Worm (Caenorhabditis elegans) whole organism, late embryonic: ENCODE measurements around the gene ins-14.
A peak's percentile ranks its signal among the peaks of the same experiment; 100 is the strongest.

Experiments used
- C08G9.2 ChIP-seq: sonication (generic microtip); optimal IDR thresholded peaks from 2 replicates; lab custom pipeline; 2016; ENCODE audit warnings: mild to moderate bottlenecking, missing genetic modification characterization, moderate library complexity, missing compliant biosample characterization
- C38D4.7 ChIP-seq: fragments of 200-800 bp; sonication (Bioruptor generic); optimal IDR thresholded peaks from 2 replicates; lab custom pipeline; 2018; ENCODE audit warnings: mild to moderate bottlenecking, missing genetic modification characterization, moderate library complexity, missing compliant biosample characterization
- F13H6.1 ChIP-seq: sonication (generic microtip); optimal IDR thresholded peaks from 2 replicates; lab custom pipeline; 2016; ENCODE audit warnings: missing genetic modification characterization, missing compliant biosample characterization
- K02D7.2 ChIP-seq: sonication (generic microtip); optimal IDR thresholded peaks from 2 replicates; lab custom pipeline; 2017; ENCODE audit warnings: mild to moderate bottlenecking, missing genetic modification characterization, missing compliant biosample characterization
- ahr-1 ChIP-seq: sonication (generic microtip); optimal IDR thresholded peaks from 2 replicates; lab custom pipeline; 2016; ENCODE audit warnings: missing genetic modification characterization, missing compliant biosample characterization
- ama-1 ChIP-seq: fragments of 150-350 bp; optimal IDR thresholded peaks from 2 replicates; lab custom pipeline; 2014
- ceh-14 ChIP-seq: sonication (generic microtip); optimal IDR thresholded peaks from 2 replicates; lab custom pipeline; 2016; ENCODE audit warnings: missing genotype, missing genetic modification characterization, missing compliant biosample characterization
- ceh-2 ChIP-seq: sonication (generic microtip); optimal IDR thresholded peaks from 2 replicates; lab custom pipeline; 2016; ENCODE audit warnings: missing genotype, missing genetic modification characterization, missing compliant biosample characterization
- ceh-30 ChIP-seq: fragments of 150-350 bp; optimal IDR thresholded peaks from 2 replicates; lab custom pipeline; 2014; ENCODE audit warnings: missing biosample characterization, missing genetic modification characterization
- ceh-31 ChIP-seq: sonication (generic microtip); optimal IDR thresholded peaks from 2 replicates; lab custom pipeline; 2016; ENCODE audit warnings: missing genetic modification characterization, missing compliant biosample characterization
- ceh-34 ChIP-seq: sonication (generic microtip); optimal IDR thresholded peaks from 2 replicates; lab custom pipeline; 2016; ENCODE audit warnings: mild to moderate bottlenecking, missing genetic modification characterization, missing compliant biosample characterization
- ceh-45 ChIP-seq: fragments of 200-800 bp; sonication (Bioruptor generic); IDR thresholded peaks from 2 replicates; pipeline ENCODE4 v1.3.6; 2022; ENCODE audit warnings: missing genetic modification reagents, missing genetic modification characterization, missing compliant biosample characterization
- ceh-9 ChIP-seq: sonication (generic microtip); optimal IDR thresholded peaks from 2 replicates; lab custom pipeline; 2016; ENCODE audit warnings: mild to moderate bottlenecking, missing genetic modification characterization, inconsistent platforms, missing compliant biosample characterization
- che-1 ChIP-seq: sonication (generic microtip); optimal IDR thresholded peaks from 2 replicates; lab custom pipeline; 2016; ENCODE audit warnings: mild to moderate bottlenecking, missing genetic modification characterization, missing compliant biosample characterization
- dmd-4 ChIP-seq: sonication (generic microtip); optimal IDR thresholded peaks from 2 replicates; lab custom pipeline; 2016; ENCODE audit warnings: borderline replicate concordance, missing genetic modification characterization, missing compliant biosample characterization
- elt-2 ChIP-seq: sonication (generic microtip); optimal IDR thresholded peaks from 2 replicates; lab custom pipeline; 2016; ENCODE audit warnings: missing genetic modification reagents, missing genetic modification characterization, missing compliant biosample characterization
- elt-4 ChIP-seq: sonication (generic microtip); optimal IDR thresholded peaks from 2 replicates; lab custom pipeline; 2016; ENCODE audit warnings: missing genetic modification characterization, missing compliant biosample characterization
- ets-4 ChIP-seq: sonication (generic microtip); optimal IDR thresholded peaks from 2 replicates; lab custom pipeline; 2016; ENCODE audit warnings: missing genetic modification characterization, missing compliant biosample characterization
- eyg-1 ChIP-seq: sonication (generic microtip); optimal IDR thresholded peaks from 2 replicates; lab custom pipeline; 2016; ENCODE audit warnings: missing genotype, missing genetic modification characterization, missing compliant biosample characterization
- fax-1 ChIP-seq: sonication (generic microtip); optimal IDR thresholded peaks from 2 replicates; lab custom pipeline; 2016; ENCODE audit warnings: missing genotype, missing genetic modification characterization, missing compliant biosample characterization
- fkh-10 ChIP-seq: fragments of 150-350 bp; optimal IDR thresholded peaks from 2 replicates; lab custom pipeline; 2014; ENCODE audit warnings: missing biosample characterization, missing genetic modification reagents, missing genetic modification characterization
- hlh-13 ChIP-seq: fragments of 200-800 bp; sonication (Bioruptor generic); optimal IDR thresholded peaks from 2 replicates; lab custom pipeline; 2018; ENCODE audit warnings: mild to moderate bottlenecking, missing genetic modification characterization, missing compliant biosample characterization
- hlh-30 ChIP-seq: sonication (generic microtip); optimal IDR thresholded peaks from 2 replicates; lab custom pipeline; 2017; ENCODE audit warnings: antibody characterized with exemption, missing genetic modification characterization, missing compliant biosample characterization; ENCODE audit not compliant: insufficient read depth
- hlh-6 ChIP-seq: sonication (generic microtip); optimal IDR thresholded peaks from 2 replicates; lab custom pipeline; 2016; ENCODE audit warnings: missing genotype, missing genetic modification characterization, missing compliant biosample characterization
- hlh-8 ChIP-seq: sonication (generic microtip); optimal IDR thresholded peaks from 2 replicates; lab custom pipeline; 2016; ENCODE audit warnings: missing genotype, missing genetic modification characterization, missing compliant biosample characterization
- lim-6 ChIP-seq: sonication (generic microtip); optimal IDR thresholded peaks from 2 replicates; lab custom pipeline; 2016; ENCODE audit warnings: missing genetic modification characterization, missing compliant biosample characterization
- mec-3 ChIP-seq: sonication (generic microtip); optimal IDR thresholded peaks from 2 replicates; lab custom pipeline; 2016; ENCODE audit warnings: borderline replicate concordance, missing genetic modification characterization, missing compliant biosample characterization
- nfya-1 ChIP-seq: sonication (generic microtip); optimal IDR thresholded peaks from 2 replicates; lab custom pipeline; 2017; ENCODE audit warnings: missing genetic modification characterization, mild to moderate bottlenecking, missing compliant biosample characterization, antibody characterized with exemption, moderate library complexity
- nhr-11 ChIP-seq: fragments of 150-350 bp; optimal IDR thresholded peaks from 2 replicates; lab custom pipeline; 2014; ENCODE audit warnings: missing biosample characterization, missing genetic modification characterization
- odd-2 ChIP-seq: sonication (generic microtip); optimal IDR thresholded peaks from 2 replicates; lab custom pipeline; 2017; ENCODE audit warnings: antibody characterized with exemption, mild to moderate bottlenecking, missing genetic modification characterization, missing compliant biosample characterization
- pag-3 ChIP-seq: sonication (generic microtip); optimal IDR thresholded peaks from 2 replicates; lab custom pipeline; 2016; ENCODE audit warnings: missing compliant biosample characterization, missing genetic modification characterization, borderline replicate concordance
- pax-1 ChIP-seq: fragments of 150-350 bp; optimal IDR thresholded peaks from 2 replicates; lab custom pipeline; 2014; ENCODE audit warnings: missing biosample characterization, missing genetic modification characterization
- pha-2 ChIP-seq: sonication (generic microtip); optimal IDR thresholded peaks from 2 replicates; lab custom pipeline; 2017; ENCODE audit warnings: mild to moderate bottlenecking, missing genetic modification characterization, missing compliant biosample characterization
- pha-4 ChIP-seq: fragments of 150-350 bp; optimal IDR thresholded peaks from 2 replicates; lab custom pipeline; 2018; ENCODE audit warnings: missing biosample characterization, missing genetic modification reagents, missing genetic modification characterization
- pqm-1 ChIP-seq: sonication (generic microtip); optimal IDR thresholded peaks from 2 replicates; lab custom pipeline; 2016; ENCODE audit warnings: missing genetic modification characterization, missing compliant biosample characterization
- ref-2 ChIP-seq: sonication (generic microtip); optimal IDR thresholded peaks from 2 replicates; lab custom pipeline; 2016; ENCODE audit warnings: missing genetic modification characterization, missing compliant biosample characterization
- rnt-1 ChIP-seq: sonication (generic microtip); optimal IDR thresholded peaks from 2 replicates; lab custom pipeline; 2016; ENCODE audit warnings: missing genetic modification characterization, missing compliant biosample characterization
- sdc-2 ChIP-seq: sonication (generic microtip); optimal IDR thresholded peaks from 2 replicates; lab custom pipeline; 2016; ENCODE audit warnings: missing genotype, missing genetic modification characterization, missing compliant biosample characterization
- sox-2 ChIP-seq: fragments of 200-800 bp; sonication (Bioruptor generic); IDR thresholded peaks from 2 replicates; pipeline ENCODE4 v1.3.6; 2022; ENCODE audit warnings: missing genetic modification reagents, missing genetic modification characterization, missing compliant biosample characterization
- tbx-2 ChIP-seq: sonication (generic microtip); optimal IDR thresholded peaks from 2 replicates; lab custom pipeline; 2016; ENCODE audit warnings: missing genetic modification characterization, missing compliant biosample characterization
- tbx-7 ChIP-seq: sonication (generic microtip); optimal IDR thresholded peaks from 2 replicates; lab custom pipeline; 2016; ENCODE audit warnings: missing genotype, missing genetic modification characterization, missing compliant biosample characterization
- unc-42 ChIP-seq: sonication (generic microtip); optimal IDR thresholded peaks from 2 replicates; lab custom pipeline; 2016; ENCODE audit warnings: missing genotype, missing genetic modification characterization, missing compliant biosample characterization
- unc-55 ChIP-seq: sonication (generic microtip); optimal IDR thresholded peaks from 2 replicates; lab custom pipeline; 2017; ENCODE audit warnings: missing biosample characterization, missing genetic modification reagents, missing genetic modification characterization
- zip-5 ChIP-seq: sonication (generic microtip); optimal IDR thresholded peaks from 2 replicates; lab custom pipeline; 2016; ENCODE audit warnings: missing genetic modification characterization, missing compliant biosample characterization
- ztf-16 ChIP-seq: sonication (generic microtip); optimal IDR thresholded peaks from 2 replicates; lab custom pipeline; 2017; ENCODE audit warnings: missing genetic modification characterization, missing compliant biosample characterization

ins-14 gene

ce11 chrII:6781983-6782382 lies 36.4 kb upstream of the ins-14 start:
- TF ChIP-seq rnt-1 (no peak), ceh-31 (tag; lab: Kevin White, UChicago) (no peak), nhr-11 (no peak), pag-3 (tag; lab: Kevin White, UChicago) (no peak), ahr-1 (no peak), dmd-4 (tag; lab: Kevin White, UChicago) (no peak), K02D7.2 (tag; lab: Kevin White, UChicago) (no peak), hlh-6 (tag; lab: Kevin White, UChicago) (no peak), ama-1 (lab: Kevin White, UChicago) (no peak), unc-55 (GFP tag; lab: Kevin White, UChicago) (no peak), elt-4 (no peak), pax-1 (tag; lab: Kevin White, UChicago) (no peak), ceh-9 (tag; lab: Kevin White, UChicago) (no peak), mec-3 (tag; lab: Kevin White, UChicago) (no peak), sox-2 (no peak), C38D4.7 (GFP tag; lab: Kevin White, UChicago) (no peak), pha-4 (tag; lab: Kevin White, UChicago) (no peak), tbx-2 (tag; lab: Kevin White, UChicago) (no peak), pha-2 (tag; lab: Kevin White, UChicago) (no peak)

- TF ChIP-seq sdc-2 = no peak
- no peak for TF ChIP-seq pqm-1 (tag; lab: Kevin White, UChicago)
- TF ChIP-seq ceh-45 (GFP tag; lab: Robert Waterston, UW) = no peak
- no peak for TF ChIP-seq pha-2 (tag; lab: Kevin White, UChicago)
- no peak for TF ChIP-seq fkh-10 (GFP tag; lab: Kevin White, UChicago)
- TF ChIP-seq elt-2 (tag; lab: Kevin White, UChicago) = peak; percentile 64
- no peak for TF ChIP-seq nfya-1 (tag; lab: Kevin White, UChicago)
Observed at ce11 chrII:6781231-6781630, 35.6 kb upstream of the ins-14 start.

ce11 chrII:6779104-6779503 lies 33.5 kb upstream of the ins-14 start, which contains the start of gene T13C2.7:
T13C2.7 (plus strand) TSS chrII:6779404.
- TF ChIP-seq pha-2 (tag; lab: Kevin White, UChicago) (no peak), fax-1 (tag; lab: Kevin White, UChicago) (no peak), pax-1 (tag; lab: Kevin White, UChicago) (no peak), hlh-30 (no peak), eyg-1 (tag; lab: Kevin White, UChicago) (no peak), odd-2 (tag; lab: Kevin White, UChicago) (no peak), pqm-1 (tag; lab: Kevin White, UChicago) (no peak)

ce11 chrII:6776418-6777034 lies 30.9 kb upstream of the ins-14 start, which contains the start of gene ssup-72:
ssup-72 (plus strand) TSS chrII:6776598.
- no peak for TF ChIP-seq ceh-30 (tag; lab: Kevin White, UChicago)
- no peak for TF ChIP-seq hlh-13 (GFP tag; lab: Kevin White, UChicago)
- TF ChIP-seq tbx-7 (tag; lab: Kevin White, UChicago) = peak; percentile 82
- peak; percentile 83 for TF ChIP-seq C08G9.2 (tag; lab: Kevin White, UChicago)
- TF ChIP-seq zip-5 (tag; lab: Kevin White, UChicago) = peak; percentile 59
- peak; percentile 88 for TF ChIP-seq ceh-31 (tag; lab: Kevin White, UChicago)
- TF ChIP-seq ceh-14 = peak; percentile 22
- peak; percentile 67 for TF ChIP-seq ets-4 (tag; lab: Kevin White, UChicago)
- TF ChIP-seq hlh-8 (tag; lab: Kevin White, UChicago) = peak; percentile 72
- TF ChIP-seq rnt-1 = peak; percentile 33
- peak; percentile 4 for TF ChIP-seq nfya-1 (tag; lab: Kevin White, UChicago)
- TF ChIP-seq ceh-2 (tag; lab: Kevin White, UChicago) = peak; percentile 77
- peak; percentile 39 for TF ChIP-seq elt-2 (tag; lab: Kevin White, UChicago)
- no peak for TF ChIP-seq che-1
- peak; percentile 32 for TF ChIP-seq unc-42
- no peak for TF ChIP-seq pqm-1 (tag; lab: Kevin White, UChicago)
- no peak for TF ChIP-seq ceh-9 (tag; lab: Kevin White, UChicago)
- no peak for TF ChIP-seq F13H6.1
- TF ChIP-seq tbx-2 (tag; lab: Kevin White, UChicago) = peak; percentile 74
- TF ChIP-seq lim-6 (tag; lab: Kevin White, UChicago) = peak; percentile 14
- TF ChIP-seq ceh-34 = peak; percentile 9
- no peak for TF ChIP-seq eyg-1 (tag; lab: Kevin White, UChicago)
- TF ChIP-seq ztf-16 (tag; lab: Kevin White, UChicago) = no peak
- TF ChIP-seq sox-2 = no peak; the same call in 1 of the 2 replicates
- TF ChIP-seq ref-2 = peak; percentile 35
- TF ChIP-seq, all 69 proteins: peak for 16
